Fruit fly (Drosophila melanogaster) whole organism, wandering third instar larva: ENCODE measurements around the gene CG6066.

ENCODE experiments used
- CG9705 ChIP-seq: fragments of 200-800 bp; sonication (Bioruptor generic); optimal IDR thresholded peaks from 2 replicates; lab custom pipeline; 2018; ENCODE audit warnings: missing biosample characterization, mild to moderate bottlenecking, missing genetic modification characterization
- Dif ChIP-seq: fragments of 200-275, 200-300 bp; sonication (Bioruptor generic); optimal IDR thresholded peaks from 2 replicates; lab custom pipeline; 2018; ENCODE audit warnings: missing biosample characterization, missing genetic modification characterization; ENCODE audit not compliant: partially characterized antibody
- Hnf4 ChIP-seq: fragments of 200-800 bp; sonication (Bioruptor generic); optimal IDR thresholded peaks from 2 replicates; lab custom pipeline; 2016; ENCODE audit warnings: missing biosample characterization, mild to moderate bottlenecking, missing genetic modification characterization
- Mio ChIP-seq: sonication (Bioruptor generic); optimal IDR thresholded peaks from 2 replicates; lab custom pipeline; 2016; ENCODE audit warnings: missing biosample characterization, missing genetic modification characterization
- Myc ChIP-seq: fragments of >200 bp; optimal IDR thresholded peaks from 2 replicates; lab custom pipeline; 2017
- Rel ChIP-seq, 2 experiments: fragments of 200-800 bp; sonication (Bioruptor generic) in 1 of 2; optimal IDR thresholded peaks; 2 replicates in 1 of 2; 3 replicates in 1 of 2; lab custom pipeline; 2016 to 2019; ENCODE audit warnings: mild to moderate bottlenecking in 2 of 2, missing biosample characterization in 2 of 2, missing genetic modification characterization in 2 of 2, moderate library complexity in 1 of 2
- Sp1 ChIP-seq: fragments of 200-800 bp; sonication (Bioruptor generic); optimal IDR thresholded peaks from 3 replicates; lab custom pipeline; 2019; ENCODE audit warnings: missing biosample characterization, mild to moderate bottlenecking, missing genetic modification characterization, moderate library complexity
- Vsx2 ChIP-seq: fragments of 200-300, 225-300 bp; sonication (Bioruptor generic); optimal IDR thresholded peaks from 2 replicates; lab custom pipeline; 2018; ENCODE audit warnings: missing biosample characterization, missing genetic modification characterization; ENCODE audit not compliant: partially characterized antibody
- ey ChIP-seq: fragments of 200-800 bp; sonication (Bioruptor generic); optimal IDR thresholded peaks from 2 replicates; lab custom pipeline; 2016; ENCODE audit warnings: missing biosample characterization, missing genetic modification characterization
- h ChIP-seq: fragments of 200-800 bp; sonication (Bioruptor generic); optimal IDR thresholded peaks from 3 replicates; lab custom pipeline; 2016; ENCODE audit warnings: missing biosample characterization, mild to moderate bottlenecking, missing genetic modification characterization
- pan ChIP-seq: fragments of >200 bp; optimal IDR thresholded peaks from 2 replicates; lab custom pipeline; 2017
- psq ChIP-seq: fragments of 200-800 bp; sonication (Bioruptor generic); optimal IDR thresholded peaks from 3 replicates; lab custom pipeline; 2017; ENCODE audit warnings: missing biosample characterization, mild to moderate bottlenecking, missing genetic modification characterization, moderate library complexity
- sage ChIP-seq: fragments of 200-800 bp; sonication (Bioruptor generic); optimal IDR thresholded peaks from 2 replicates; lab custom pipeline; 2016; ENCODE audit warnings: missing biosample characterization, mild to moderate bottlenecking, missing genetic modification characterization
- usp ChIP-seq: fragments of >200 bp; optimal IDR thresholded peaks from 2 replicates; lab custom pipeline; 2017; ENCODE audit warnings: missing biosample characterization, missing genetic modification characterization

DNA sequence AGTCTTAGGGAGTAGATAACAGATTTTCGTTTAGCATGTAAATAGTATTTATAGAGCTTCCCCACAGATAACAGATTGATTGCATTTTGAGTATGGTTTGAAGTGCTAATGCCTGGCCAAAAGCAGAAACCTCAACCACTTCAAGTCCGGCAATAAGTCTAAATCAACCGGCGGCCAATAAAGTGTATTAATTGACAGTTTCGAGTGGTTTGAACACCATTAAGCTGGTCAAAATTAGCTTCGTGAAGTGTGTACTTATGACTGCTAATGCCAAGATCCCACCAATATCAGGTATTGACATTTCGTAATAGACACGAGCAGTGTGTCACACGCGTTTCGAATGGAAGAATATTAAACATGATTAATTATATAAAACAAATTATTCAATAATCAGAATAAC lies 11.1 kb downstream of the CG6066 start:
- TF ChIP-seq h (GFP tag; lab: Kevin White, UChicago) (no peak), CG9705 (no peak), pan (no peak), Myc (lab: Kevin White, UChicago) (no peak), Dif (GFP tag; lab: Kevin White, UChicago) (no peak), Mio (no peak), usp (GFP tag; lab: Kevin White, UChicago) (no peak), sage (no peak), ey (GFP tag; lab: Kevin White, UChicago) (no peak), Vsx2 (GFP tag; lab: Kevin White, UChicago) (no peak), psq (GFP tag; lab: Kevin White, UChicago) (no peak), Rel (GFP tag; optimal IDR thresholded peaks at IDR 0.05; lab: Kevin White, UChicago) (no peak), Rel (tag; optimal IDR thresholded peaks at IDR 0.05; lab: Kevin White, UChicago) (no peak), Sp1 (GFP tag; lab: Kevin White, UChicago) (no peak), Hnf4 (GFP tag; lab: Kevin White, UChicago) (no peak)
